Worm (Caenorhabditis elegans): Measurements from ENCODE around the gene srlf-5.

Gene srlf-5

ce11 chrIV:12897146-12897545 is 29.4 kb downstream of the srlf-5 start:
- TF ChIP-seq sea-1 (GFP tag; conservative IDR thresholded peaks at IDR 0.05) = no peak
- TF ChIP-seq ama-1 (optimal IDR thresholded peaks at IDR 0.05) = no peak
- TF ChIP-seq ceh-36 (tag; optimal IDR thresholded peaks at IDR 0.05) = no peak
- no peak for TF ChIP-seq tra-4 (tag; optimal IDR thresholded peaks at IDR 0.05)
- no peak for TF ChIP-seq B0310.2 (tag; optimal IDR thresholded peaks at IDR 0.05)
- no peak for TF ChIP-seq pes-1 (GFP tag; IDR thresholded peaks at IDR 0.05)
- no peak for TF ChIP-seq ceh-13 (GFP tag; optimal IDR thresholded peaks at IDR 0.05)
- no peak for TF ChIP-seq flt-1 (GFP tag; IDR thresholded peaks at IDR 0.05)
- no peak for TF ChIP-seq hnd-1 (tag; optimal IDR thresholded peaks at IDR 0.05)
- TF ChIP-seq tbx-11 (GFP tag; IDR thresholded peaks at IDR 0.05) = no peak
- TF ChIP-seq tbx-37 (GFP tag; conservative IDR thresholded peaks at IDR 0.05) = no peak
- no peak for TF ChIP-seq ets-7 (tag; optimal IDR thresholded peaks at IDR 0.05)
- TF ChIP-seq hmbx-1 (tag; optimal IDR thresholded peaks at IDR 0.05) = no peak
- TF ChIP-seq aly-1 (tag; optimal IDR thresholded peaks at IDR 0.05) = no peak

- no peak for TF ChIP-seq ceh-36 (tag; optimal IDR thresholded peaks at IDR 0.05)
- no peak for TF ChIP-seq hnd-1 (tag; optimal IDR thresholded peaks at IDR 0.05)
- no peak for TF ChIP-seq sea-1 (GFP tag; conservative IDR thresholded peaks at IDR 0.05)
- TF ChIP-seq tbx-11 (GFP tag; IDR thresholded peaks at IDR 0.05) = no peak
Observed at ce11 chrIV:12896371-12896882, 30.1 kb downstream of the srlf-5 start, which contains the start of gene K08D8.7. K08D8.7 (plus strand) TSS chrIV:12896832.

- TF ChIP-seq ceh-13 (GFP tag; optimal IDR thresholded peaks at IDR 0.05) (no peak), ama-1 (optimal IDR thresholded peaks at IDR 0.05) (no peak), pes-1 (GFP tag; IDR thresholded peaks at IDR 0.05) (no peak), aly-1 (tag; optimal IDR thresholded peaks at IDR 0.05) (no peak), scrt-1 (GFP tag; IDR thresholded peaks at IDR 0.05) (no peak), ets-7 (tag; optimal IDR thresholded peaks at IDR 0.05) (no peak), tbx-37 (GFP tag; conservative IDR thresholded peaks at IDR 0.05) (no peak), tbx-11 (GFP tag; IDR thresholded peaks at IDR 0.05) (no peak), sea-1 (GFP tag; conservative IDR thresholded peaks at IDR 0.05) (no peak), F13C5.2 (tag; optimal IDR thresholded peaks at IDR 0.05) (no peak), ceh-36 (tag; optimal IDR thresholded peaks at IDR 0.05) (no peak), hnd-1 (tag; optimal IDR thresholded peaks at IDR 0.05) (no peak), hmbx-1 (tag; optimal IDR thresholded peaks at IDR 0.05) (no peak), hmg-4 (GFP tag; optimal IDR thresholded peaks at IDR 0.05) (no peak), tra-4 (tag; optimal IDR thresholded peaks at IDR 0.05) (no peak), flt-1 (GFP tag; IDR thresholded peaks at IDR 0.05) (no peak), B0310.2 (tag; optimal IDR thresholded peaks at IDR 0.05) (no peak)
Observed at ce11 chrIV:12894996-12895395, 31.5 kb downstream of the srlf-5 start, which contains the start of gene K08D8.11. K08D8.11 (plus strand) TSS chrIV:12895296.

- TF ChIP-seq ets-7 (tag; optimal IDR thresholded peaks at IDR 0.05) (no peak), sea-1 (GFP tag; conservative IDR thresholded peaks at IDR 0.05) (no peak), F13C5.2 (tag; optimal IDR thresholded peaks at IDR 0.05) (no peak)
Observed at ce11 chrIV:12893166-12893565, 33.4 kb downstream of the srlf-5 start, which contains the start of gene K08D8.12. K08D8.12 (plus strand) TSS chrIV:12893466.

- TF ChIP-seq ama-1 (optimal IDR thresholded peaks at IDR 0.05) (no peak), flt-1 (GFP tag; IDR thresholded peaks at IDR 0.05) (no peak), sea-1 (GFP tag; conservative IDR thresholded peaks at IDR 0.05) (no peak), ets-7 (tag; optimal IDR thresholded peaks at IDR 0.05) (no peak), pes-1 (GFP tag; IDR thresholded peaks at IDR 0.05) (no peak), ceh-13 (GFP tag; optimal IDR thresholded peaks at IDR 0.05) (no peak), ceh-36 (tag; optimal IDR thresholded peaks at IDR 0.05) (no peak), tbx-11 (GFP tag; IDR thresholded peaks at IDR 0.05) (no peak), hmg-4 (GFP tag; optimal IDR thresholded peaks at IDR 0.05) (no peak), hmbx-1 (tag; optimal IDR thresholded peaks at IDR 0.05) (no peak)
Observed at ce11 chrIV:12892194-12892593, 34.3 kb downstream of the srlf-5 start, which contains the start of gene K08D8.1. K08D8.1 (plus strand) TSS chrIV:12892494.

- no peak for TF ChIP-seq ceh-36 (tag; optimal IDR thresholded peaks at IDR 0.05)
- no peak for TF ChIP-seq aly-1 (tag; optimal IDR thresholded peaks at IDR 0.05)
- no peak for TF ChIP-seq tra-4 (tag; optimal IDR thresholded peaks at IDR 0.05)
- no peak for TF ChIP-seq sea-1 (GFP tag; conservative IDR thresholded peaks at IDR 0.05)
Observed at ce11 chrIV:12891080-12891479, 35.5 kb downstream of the srlf-5 start.

ce11 chrIV:12890445-12890844 is 36.1 kb downstream of the srlf-5 start, which contains the start of gene K08D8.6:
K08D8.6 (minus strand) TSS chrIV:12890508.
- TF ChIP-seq tbx-37 (GFP tag; conservative IDR thresholded peaks at IDR 0.05) = no peak
- TF ChIP-seq hmbx-1 (tag; optimal IDR thresholded peaks at IDR 0.05) = no peak
- TF ChIP-seq tra-4 (tag; optimal IDR thresholded peaks at IDR 0.05) = no peak
- TF ChIP-seq aly-1 (tag; optimal IDR thresholded peaks at IDR 0.05) = no peak
- no peak for TF ChIP-seq hnd-1 (tag; optimal IDR thresholded peaks at IDR 0.05)
- TF ChIP-seq ama-1 (optimal IDR thresholded peaks at IDR 0.05) = no peak
- no peak for TF ChIP-seq B0310.2 (tag; optimal IDR thresholded peaks at IDR 0.05)
- no peak for TF ChIP-seq tbx-11 (GFP tag; IDR thresholded peaks at IDR 0.05)
- no peak for TF ChIP-seq ceh-13 (GFP tag; optimal IDR thresholded peaks at IDR 0.05)
- no peak for TF ChIP-seq scrt-1 (GFP tag; IDR thresholded peaks at IDR 0.05)
- no peak for TF ChIP-seq hmg-4 (GFP tag; optimal IDR thresholded peaks at IDR 0.05)
- no peak for TF ChIP-seq pes-1 (GFP tag; IDR thresholded peaks at IDR 0.05)
- no peak for TF ChIP-seq F13C5.2 (tag; optimal IDR thresholded peaks at IDR 0.05)
- no peak for TF ChIP-seq ceh-36 (tag; optimal IDR thresholded peaks at IDR 0.05)
- TF ChIP-seq flt-1 (GFP tag; IDR thresholded peaks at IDR 0.05) = no peak
- TF ChIP-seq ets-7 (tag; optimal IDR thresholded peaks at IDR 0.05) = no peak

ce11 chrIV:12886012-12886411 is 40.5 kb downstream of the srlf-5 start:
- TF ChIP-seq F13C5.2 (tag; optimal IDR thresholded peaks at IDR 0.05) (no peak), ama-1 (optimal IDR thresholded peaks at IDR 0.05) (no peak), tbx-37 (GFP tag; conservative IDR thresholded peaks at IDR 0.05) (no peak), hmbx-1 (tag; optimal IDR thresholded peaks at IDR 0.05) (no peak)

Measured in whole organism, early embryonic.